Worm (Caenorhabditis elegans) whole organism, L4/young adult: ENCODE results near the gene gldi-1.

Source experiments
- W03F9.2 ChIP-seq: fragments of 150-350 bp; optimal IDR thresholded peaks from 2 replicates; lab custom pipeline; 2014; ENCODE audit warnings: missing biosample characterization, missing genetic modification characterization
- dao-5 ChIP-seq: sonication (generic microtip); optimal IDR thresholded peaks from 2 replicates; lab custom pipeline; 2016; ENCODE audit warnings: missing genotype, missing genetic modification characterization, moderate library complexity, missing compliant biosample characterization
- him-1 ChIP-seq: sonication (generic microtip); optimal IDR thresholded peaks from 2 replicates; lab custom pipeline; 2016; ENCODE audit warnings: missing genotype, missing genetic modification reagents, missing genetic modification characterization, missing compliant biosample characterization

DNA sequence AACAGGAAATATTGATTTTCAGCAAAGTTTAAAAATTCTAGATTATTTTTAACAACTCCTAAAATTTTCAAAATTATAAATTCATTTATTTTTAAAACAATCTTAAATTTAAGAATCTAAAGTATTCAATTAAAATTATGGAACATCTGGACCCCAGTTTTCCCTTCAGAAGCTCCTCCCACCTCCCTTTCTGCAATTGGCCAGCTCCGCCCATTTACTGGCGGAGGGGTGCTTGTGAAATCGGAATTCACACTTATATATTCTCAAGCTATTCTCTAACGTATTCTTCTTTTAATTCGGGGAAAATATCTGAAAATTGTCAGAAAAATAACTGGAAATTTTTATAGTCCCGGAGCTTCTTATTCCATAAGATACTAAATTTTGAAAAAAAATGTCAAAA lies 31.6 kb upstream of the gldi-1 start, which contains the start of gene mab-9:
- TF ChIP-seq W03F9.2 (no peak), dao-5 (tag; lab: Kevin White, UChicago) (no peak), him-1 (tag; lab: Kevin White, UChicago) (no peak)
